Fruit fly (Drosophila melanogaster) whole organism, adult: ENCODE measurements around the gene CG12609.

ENCODE experiments used
- CG12768 ChIP-seq: fragments of 200-800 bp; sonication (Bioruptor generic); optimal IDR thresholded peaks from 2 replicates; lab custom pipeline; 2017; ENCODE audit warnings: missing biosample characterization, missing genetic modification characterization, mild to moderate bottlenecking, moderate library complexity, missing genetic modification reagents
- CG1620 ChIP-seq: fragments of 200-800 bp; sonication (Bioruptor generic); optimal IDR thresholded peaks from 2 replicates; lab custom pipeline; 2016; ENCODE audit warnings: missing biosample characterization, missing genetic modification characterization
- CG33017 ChIP-seq: fragments of 200-800 bp; sonication (Bioruptor generic); optimal IDR thresholded peaks from 2 replicates; lab custom pipeline; 2018; ENCODE audit warnings: missing biosample characterization, mild to moderate bottlenecking, missing genetic modification characterization, moderate library complexity
- CG5204 ChIP-seq: fragments of 200-800 bp; sonication (Bioruptor generic); optimal IDR thresholded peaks from 2 replicates; lab custom pipeline; 2016; ENCODE audit warnings: missing biosample characterization, missing genetic modification characterization
- CG7045 ChIP-seq: fragments of 200-800 bp; sonication (Bioruptor generic); optimal IDR thresholded peaks from 2 replicates; lab custom pipeline; 2017; ENCODE audit warnings: missing biosample characterization, mild to moderate bottlenecking, missing genetic modification characterization
- CG7101 ChIP-seq: fragments of 200-800 bp; sonication (Bioruptor generic); optimal IDR thresholded peaks from 2 replicates; lab custom pipeline; 2018; ENCODE audit warnings: missing biosample characterization, mild to moderate bottlenecking, missing genetic modification characterization, moderate library complexity
- Clk ChIP-seq: fragments of 200-800 bp; sonication (Bioruptor generic); optimal IDR thresholded peaks from 2 replicates; lab custom pipeline; 2017; ENCODE audit warnings: missing biosample characterization, missing genetic modification characterization
- Hr96 ChIP-seq: fragments of 200-800 bp; sonication (Bioruptor generic); optimal IDR thresholded peaks from 2 replicates; lab custom pipeline; 2016; ENCODE audit warnings: missing biosample characterization, missing genetic modification characterization
- Mnt ChIP-seq: fragments of 200-800 bp; sonication (Bioruptor generic); optimal IDR thresholded peaks from 2 replicates; lab custom pipeline; 2016; ENCODE audit warnings: missing biosample characterization, mild to moderate bottlenecking, missing genetic modification characterization
- cnc ChIP-seq, 2 experiments: fragments of >200 bp; optimal IDR thresholded peaks; 2 replicates each; lab custom pipeline; 2017
- kay ChIP-seq: fragments of 200-800 bp; sonication (Bioruptor generic); peaks from one replicate; lab custom pipeline; 2016; ENCODE audit warnings: missing biosample characterization, missing genetic modification characterization, borderline replicate concordance
- toe ChIP-seq: fragments of 200-800 bp; sonication (Bioruptor generic); optimal IDR thresholded peaks from 2 replicates; lab custom pipeline; 2016; ENCODE audit warnings: missing biosample characterization, missing genetic modification characterization

- TF ChIP-seq CG33017 (tag; lab: Kevin White, UChicago) (no peak), CG1620 (GFP tag; lab: Kevin White, UChicago) (no peak), toe (GFP tag; lab: Kevin White, UChicago) (no peak), cnc (optimal IDR thresholded peaks at IDR 0.05; lab: Kevin White, UChicago) (no peak), kay (GFP tag; lab: Kevin White, UChicago) (no peak), CG7045 (GFP tag; lab: Kevin White, UChicago) (no peak), CG5204 (no peak), Mnt (GFP tag; lab: Kevin White, UChicago) (no peak), Clk (GFP tag; lab: Kevin White, UChicago) (no peak), CG7101 (no peak), CG12768 (GFP tag; lab: Kevin White, UChicago) (no peak), Hr96 (GFP tag; lab: Kevin White, UChicago) (no peak)
Observed at dm6 chrX:18709565-18709964, 38.5 kb downstream of the CG12609 start, which contains the start of gene Cyp308a1.
